Fruit fly (Drosophila melanogaster) whole organism, embryonic: Measurements from ENCODE around the gene CG34409.

ENCODE experiments used
- Abd-B ChIP-seq: fragments of 200-800 bp; sonication (Bioruptor generic); optimal IDR thresholded peaks from 2 replicates; lab custom pipeline; 2018; ENCODE audit warnings: missing biosample characterization, mild to moderate bottlenecking, missing genetic modification characterization, moderate library complexity
- CG10979 ChIP-seq: fragments of 200-800 bp; sonication (Bioruptor generic); optimal IDR thresholded peaks from 2 replicates; lab custom pipeline; 2018; ENCODE audit warnings: missing biosample characterization, mild to moderate bottlenecking, missing genetic modification characterization, moderate library complexity
- CG12219 ChIP-seq: fragments of 200-800 bp; sonication (Bioruptor generic); optimal IDR thresholded peaks from 3 replicates; lab custom pipeline; 2018; ENCODE audit warnings: missing biosample characterization, mild to moderate bottlenecking, missing genetic modification characterization
- CG12236 ChIP-seq: fragments of 200-800 bp; sonication (Bioruptor generic); optimal IDR thresholded peaks from 2 replicates; lab custom pipeline; 2016; ENCODE audit warnings: missing biosample characterization, missing genetic modification characterization
- CG13624 ChIP-seq: fragments of 200-800 bp; sonication (Bioruptor generic); optimal IDR thresholded peaks from 2 replicates; lab custom pipeline; 2016; ENCODE audit warnings: missing biosample characterization, missing genetic modification characterization
- CG15514 ChIP-seq: fragments of 200-800 bp; sonication (Bioruptor generic); optimal IDR thresholded peaks from 3 replicates; lab custom pipeline; 2017; ENCODE audit warnings: missing biosample characterization, missing genetic modification characterization, mild to moderate bottlenecking, moderate library complexity, missing genetic modification reagents
- CG1647 ChIP-seq: fragments of 200-800 bp; sonication (Bioruptor generic); optimal IDR thresholded peaks from 3 replicates; lab custom pipeline; 2016; ENCODE audit warnings: missing biosample characterization, missing genetic modification characterization
- CG17912 ChIP-seq: fragments of 200-800 bp; sonication (Bioruptor generic); optimal IDR thresholded peaks from 2 replicates; lab custom pipeline; 2018; ENCODE audit warnings: missing biosample characterization, mild to moderate bottlenecking, missing genetic modification characterization
- CG3838 ChIP-seq: fragments of 200-800 bp; sonication (Bioruptor generic); optimal IDR thresholded peaks from 3 replicates; lab custom pipeline; 2016; ENCODE audit warnings: missing biosample characterization, missing genetic modification characterization
- CG8281 ChIP-seq: fragments of 200-800 bp; sonication (Bioruptor generic); optimal IDR thresholded peaks from 2 replicates; lab custom pipeline; 2018; ENCODE audit warnings: missing biosample characterization, mild to moderate bottlenecking, missing genetic modification characterization, moderate library complexity
- CTCF ChIP-seq: fragments of 200-800 bp; sonication (Bioruptor generic); optimal IDR thresholded peaks from 2 replicates; lab custom pipeline; 2017; ENCODE audit warnings: missing biosample characterization, mild to moderate bottlenecking, missing genetic modification characterization, moderate library complexity
- Med ChIP-seq: fragments of 200-800 bp; sonication (Bioruptor generic); peaks from one replicate; lab custom pipeline; 2016; ENCODE audit warnings: missing biosample characterization, missing genetic modification characterization, mild to moderate bottlenecking, inconsistent platforms, moderate library complexity
- NFAT ChIP-seq: fragments of 200-800 bp; sonication (Bioruptor generic); IDR thresholded peaks from 2 replicates; pipeline ENCODE4 v1.3.6; 2022; ENCODE audit warnings: missing biosample characterization, missing genetic modification characterization
- cg ChIP-seq: fragments of 200-800 bp; sonication (Bioruptor generic); optimal IDR thresholded peaks from 3 replicates; lab custom pipeline; 2019; ENCODE audit warnings: missing biosample characterization, mild to moderate bottlenecking, missing genetic modification characterization, moderate library complexity
- crc ChIP-seq: fragments of 200-800 bp; sonication (Bioruptor generic); optimal IDR thresholded peaks from 2 replicates; lab custom pipeline; 2016; ENCODE audit warnings: missing biosample characterization, missing genetic modification characterization
- dysf ChIP-seq: fragments of 200-800 bp; sonication (Bioruptor generic); IDR thresholded peaks from 3 replicates; pipeline ENCODE4 v1.3.6; 2022; ENCODE audit warnings: missing biosample characterization, missing genetic modification characterization
- ind ChIP-seq: fragments of 200-800 bp; sonication (Bioruptor generic); optimal IDR thresholded peaks from 3 replicates; lab custom pipeline; 2016; ENCODE audit warnings: missing biosample characterization, missing genetic modification characterization
- kah ChIP-seq: fragments of 200-800 bp; sonication (Bioruptor generic); optimal IDR thresholded peaks from 2 replicates; lab custom pipeline; 2018; ENCODE audit warnings: missing biosample characterization, mild to moderate bottlenecking, missing genetic modification characterization
- maf-S ChIP-seq: fragments of 200-800 bp; sonication (Bioruptor generic); optimal IDR thresholded peaks from 2 replicates; lab custom pipeline; 2016; ENCODE audit warnings: missing biosample characterization, missing genetic modification characterization
- tap ChIP-seq: fragments of 200-800 bp; optimal IDR thresholded peaks from 3 replicates; lab custom pipeline; 2019; ENCODE audit warnings: missing biosample characterization, mild to moderate bottlenecking, missing genetic modification characterization, moderate library complexity
- tio ChIP-seq: fragments of 200-800 bp; sonication (Bioruptor generic); optimal IDR thresholded peaks from 2 replicates; lab custom pipeline; 2017; ENCODE audit warnings: missing biosample characterization, missing genetic modification characterization, inconsistent platforms

CG34409 gene

dm6 chr3R:9694999-9695398 lies 51.2 kb downstream of the CG34409 start:
- TF ChIP-seq Med (GFP tag; lab: Kevin White, UChicago) (peak; percentile 26), CG1647 (GFP tag; lab: Kevin White, UChicago) (no peak), crc (GFP tag; lab: Kevin White, UChicago) (no peak), ind (GFP tag; lab: Kevin White, UChicago) (no peak), CG10979 (peak; percentile 92), NFAT (GFP tag; lab: Robert Waterston, UW) (no peak), CG12219 (GFP tag; lab: Kevin White, UChicago) (no peak), CG3838 (GFP tag; lab: Kevin White, UChicago) (no peak), CTCF (GFP tag; lab: Kevin White, UChicago) (peak; percentile 86), CG17912 (GFP tag; lab: Kevin White, UChicago) (no peak), kah (GFP tag; lab: Kevin White, UChicago) (no peak), CG8281 (tag; lab: Kevin White, UChicago) (no peak), tap (tag; lab: Kevin White, UChicago) (no peak), CG15514 (no peak), cg (GFP tag; lab: Kevin White, UChicago) (no peak), dysf (no peak), Abd-B (GFP tag; lab: Kevin White, UChicago) (no peak), CG12236 (GFP tag; lab: Kevin White, UChicago) (no peak), maf-S (no peak), CG13624 (no peak), tio (GFP tag; lab: Kevin White, UChicago) (no peak)
